Fruit fly (Drosophila melanogaster) whole organism, pupa: ENCODE data around the gene CG9759.

Source experiments
- CG10348 ChIP-seq: fragments of 200-800 bp; sonication (Bioruptor generic); IDR thresholded peaks from 2 replicates; pipeline ENCODE4 v1.3.6; 2022; ENCODE audit warnings: missing biosample characterization, missing genetic modification characterization
- CG12605 ChIP-seq: fragments of 200-800 bp; sonication (Bioruptor generic); IDR thresholded peaks from 2 replicates; pipeline ENCODE4 v1.3.6; 2022; ENCODE audit warnings: missing biosample characterization, missing genetic modification characterization
- CG13204 ChIP-seq: fragments of 200-800 bp; sonication (Bioruptor generic); optimal IDR thresholded peaks from 2 replicates; lab custom pipeline; 2018; ENCODE audit warnings: missing biosample characterization, mild to moderate bottlenecking, missing genetic modification characterization, moderate library complexity
- CG14655 ChIP-seq: fragments of 200-800 bp; sonication (Bioruptor generic); optimal IDR thresholded peaks from 3 replicates; lab custom pipeline; 2017; ENCODE audit warnings: mild to moderate bottlenecking, missing biosample characterization, missing genetic modification reagents, missing genetic modification characterization
- CG15710 ChIP-seq: fragments of 200-800 bp; sonication (Bioruptor generic); optimal IDR thresholded peaks from 2 replicates; lab custom pipeline; 2018; ENCODE audit warnings: missing biosample characterization, mild to moderate bottlenecking, missing genetic modification characterization, moderate library complexity
- CG17806 ChIP-seq: fragments of 200-800 bp; sonication (Bioruptor generic); optimal IDR thresholded peaks from 2 replicates; lab custom pipeline; 2018; ENCODE audit warnings: missing biosample characterization, mild to moderate bottlenecking, missing genetic modification characterization, moderate library complexity
- CG32121 ChIP-seq: fragments of 200-800 bp; sonication (Bioruptor generic); IDR thresholded peaks from 2 replicates; pipeline ENCODE4 v1.3.6; 2022; ENCODE audit warnings: missing biosample characterization, missing genetic modification characterization
- CG34367 ChIP-seq: fragments of 200-800 bp; sonication (Bioruptor generic); optimal IDR thresholded peaks from 2 replicates; lab custom pipeline; 2018; ENCODE audit warnings: missing biosample characterization, mild to moderate bottlenecking, missing genetic modification characterization
- CG4496 ChIP-seq: fragments of 200-800 bp; sonication (Bioruptor generic); IDR thresholded peaks from 3 replicates; pipeline ENCODE4 v1.3.6; 2022; ENCODE audit warnings: missing biosample characterization, missing genetic modification characterization
- CG8159 ChIP-seq: fragments of 200-800 bp; sonication (Bioruptor generic); optimal IDR thresholded peaks from 3 replicates; lab custom pipeline; 2018; ENCODE audit warnings: missing biosample characterization, mild to moderate bottlenecking, missing genetic modification characterization, moderate library complexity
- CG8301 ChIP-seq: fragments of 200-800 bp; sonication (Bioruptor generic); optimal IDR thresholded peaks from 2 replicates; lab custom pipeline; 2018; ENCODE audit warnings: missing biosample characterization, mild to moderate bottlenecking, missing genetic modification characterization
- CG9948 ChIP-seq: fragments of 200-800 bp; sonication (Bioruptor generic); optimal IDR thresholded peaks from 2 replicates; lab custom pipeline; 2018; ENCODE audit warnings: missing biosample characterization, mild to moderate bottlenecking, missing genetic modification characterization, moderate library complexity
- D1 ChIP-seq: fragments of 200-800 bp; sonication (Bioruptor generic); optimal IDR thresholded peaks from 2 replicates; lab custom pipeline; 2018; ENCODE audit warnings: missing biosample characterization, mild to moderate bottlenecking, missing genetic modification characterization, moderate library complexity
- EcR ChIP-seq: fragments of 200-800 bp; sonication (Bioruptor generic); optimal IDR thresholded peaks from 3 replicates; lab custom pipeline; 2019; ENCODE audit warnings: missing biosample characterization, missing genetic modification characterization, mild to moderate bottlenecking, moderate library complexity, missing genetic modification reagents
- Ets98B ChIP-seq: fragments of 200-800 bp; sonication (Bioruptor generic); IDR thresholded peaks from 2 replicates; pipeline ENCODE4 v1.3.6; 2022; ENCODE audit warnings: missing biosample characterization, missing genetic modification characterization
- Pif1A ChIP-seq: fragments of 200-800 bp; sonication (Bioruptor generic); optimal IDR thresholded peaks from 3 replicates; lab custom pipeline; 2016; ENCODE audit warnings: missing biosample characterization, missing genetic modification characterization
- Pif1B ChIP-seq: fragments of 200-800 bp; sonication (Bioruptor generic); optimal IDR thresholded peaks from 3 replicates; lab custom pipeline; 2016; ENCODE audit warnings: missing biosample characterization, missing genetic modification characterization
- Snoo ChIP-seq: fragments of 200-800 bp; sonication (Bioruptor generic); optimal IDR thresholded peaks from 3 replicates; lab custom pipeline; 2017; ENCODE audit warnings: missing biosample characterization, mild to moderate bottlenecking, missing genetic modification characterization, inconsistent platforms
- fd96Ca ChIP-seq: fragments of 200-800 bp; sonication (Bioruptor generic); IDR thresholded peaks from 3 replicates; pipeline ENCODE4 v1.3.6; 2022; ENCODE audit warnings: missing biosample characterization, missing genetic modification characterization
- gl ChIP-seq: fragments of 200-800 bp; sonication (Bioruptor generic); optimal IDR thresholded peaks from 2 replicates; lab custom pipeline; 2018; ENCODE audit warnings: missing biosample characterization, mild to moderate bottlenecking, missing genetic modification characterization
- rn ChIP-seq: fragments of 200-800 bp; sonication (Bioruptor generic); IDR thresholded peaks from 2 replicates; pipeline ENCODE4 v1.3.6; 2022; ENCODE audit warnings: missing biosample characterization, missing genetic modification characterization

CG9759 gene

DNA sequence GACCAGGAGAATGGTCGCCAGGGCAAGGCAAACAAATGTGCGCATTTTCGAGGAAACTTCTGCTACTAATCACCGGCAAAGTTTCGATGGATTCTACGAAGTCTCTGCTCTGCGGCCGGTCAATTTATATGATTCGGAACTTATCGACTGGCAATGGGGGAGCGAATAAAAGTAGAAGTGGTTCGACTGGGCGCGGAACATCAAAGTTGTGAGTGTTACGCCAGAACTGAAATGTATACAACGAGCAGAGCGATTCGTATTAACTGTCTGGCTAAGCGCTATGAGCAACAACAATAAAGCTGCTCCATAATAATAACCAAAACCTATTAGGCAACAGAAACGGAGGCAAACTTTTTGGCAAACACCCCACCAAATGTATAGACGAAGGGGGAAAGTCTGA, 3.3 kb upstream of the CG9759 start, which contains the start of gene CG9757:
TSS of gene CG9757 (minus strand) at position 101 of the 400 bp plus-strand sequence.
- no peak for TF ChIP-seq CG14655
- TF ChIP-seq CG8159 (tag; lab: Kevin White, UChicago): no peak
- no peak for TF ChIP-seq CG32121 (GFP tag; lab: Robert Waterston, UW)
- no peak for TF ChIP-seq rn (GFP tag; lab: Robert Waterston, UW)
- TF ChIP-seq Pif1A (GFP tag; lab: Kevin White, UChicago): no peak
- TF ChIP-seq EcR (GFP tag; lab: Kevin White, UChicago): no peak
- no peak for TF ChIP-seq CG10348 (GFP tag; lab: Robert Waterston, UW)
- no peak for TF ChIP-seq CG13204 (GFP tag; lab: Kevin White, UChicago)
- TF ChIP-seq CG12605: no peak
- TF ChIP-seq D1 (tag; lab: Kevin White, UChicago): no peak
- TF ChIP-seq CG17806: no peak
- no peak for TF ChIP-seq CG4496 (GFP tag; lab: Robert Waterston, UW)
- no peak for TF ChIP-seq CG9948 (tag; lab: Kevin White, UChicago)
- no peak for TF ChIP-seq fd96Ca (GFP tag; lab: Robert Waterston, UW)
- no peak for TF ChIP-seq CG34367 (tag; lab: Kevin White, UChicago)
- no peak for TF ChIP-seq CG15710 (tag; lab: Kevin White, UChicago)
- no peak for TF ChIP-seq Pif1B (GFP tag; lab: Kevin White, UChicago)
- TF ChIP-seq Snoo (tag; lab: Kevin White, UChicago): no peak
- no peak for TF ChIP-seq gl
- no peak for TF ChIP-seq CG8301

dm6 chr3R:13600539-13600938, 8.5 kb downstream of the CG9759 start:
- no peak for TF ChIP-seq CG34367 (tag; lab: Kevin White, UChicago)
- 0 out of 3 replicates have a peak, but pooled peaks have one; percentile 28 for TF ChIP-seq CG4496 (GFP tag; lab: Robert Waterston, UW)
- TF ChIP-seq, all 21 proteins: peak for 1

- TF ChIP-seq CG10348 (GFP tag; lab: Robert Waterston, UW): no peak
- no peak for TF ChIP-seq Ets98B (GFP tag; lab: Robert Waterston, UW)
- no peak for TF ChIP-seq gl
- TF ChIP-seq D1 (tag; lab: Kevin White, UChicago): no peak
- TF ChIP-seq Pif1B (GFP tag; lab: Kevin White, UChicago): no peak
- TF ChIP-seq CG32121 (GFP tag; lab: Robert Waterston, UW): no peak
- no peak for TF ChIP-seq rn (GFP tag; lab: Robert Waterston, UW)
- TF ChIP-seq, all 21 proteins: peak for 0
Observed at dm6 chr3R:13596409-13596808, 12.6 kb downstream of the CG9759 start.

DNA sequence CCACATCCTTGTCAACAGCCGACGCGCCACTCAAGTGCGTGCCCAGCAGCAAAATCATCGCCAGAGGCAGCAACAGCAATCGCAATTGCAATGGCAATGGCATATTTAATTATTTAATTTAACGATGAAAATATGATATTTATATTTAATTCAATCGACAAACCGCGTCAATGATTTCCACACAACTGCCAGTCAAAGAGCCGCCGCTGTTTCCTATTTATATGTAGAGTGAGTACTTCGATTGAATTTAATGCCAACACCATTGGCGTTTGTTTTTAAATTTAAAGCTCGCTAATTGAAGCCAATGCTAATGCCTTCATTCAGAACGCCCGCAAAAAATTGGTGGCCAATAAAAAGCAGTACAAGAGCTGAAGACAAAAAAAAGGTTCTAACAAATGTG, 16.5 kb downstream of the CG9759 start, which contains the start of gene CG14369:
TSS of gene CG14369 (minus strand) at position 101 of the 400 bp plus-strand sequence.
- TF ChIP-seq Pif1B (GFP tag; lab: Kevin White, UChicago) (no peak), CG32121 (GFP tag; lab: Robert Waterston, UW) (no peak), CG34367 (tag; lab: Kevin White, UChicago) (no peak), gl (no peak), CG9948 (tag; lab: Kevin White, UChicago) (no peak), CG10348 (GFP tag; lab: Robert Waterston, UW) (no peak), fd96Ca (GFP tag; lab: Robert Waterston, UW) (no peak), Pif1A (GFP tag; lab: Kevin White, UChicago) (no peak), CG12605 (no peak), CG13204 (GFP tag; lab: Kevin White, UChicago) (no peak), CG4496 (GFP tag; lab: Robert Waterston, UW) (no peak), CG8159 (tag; lab: Kevin White, UChicago) (no peak), CG14655 (no peak), Snoo (tag; lab: Kevin White, UChicago) (no peak), CG17806 (no peak), Ets98B (GFP tag; lab: Robert Waterston, UW) (no peak), CG8301 (no peak)

dm6 chr3R:13587697-13588096, 21.3 kb downstream of the CG9759 start, which contains the start of gene CG14370:
CG14370 (plus strand) TSS chr3R:13587997.
- TF ChIP-seq CG14655: no peak
- TF ChIP-seq CG8159 (tag; lab: Kevin White, UChicago): no peak
- TF ChIP-seq gl: no peak
- TF ChIP-seq D1 (tag; lab: Kevin White, UChicago): no peak
- no peak for TF ChIP-seq CG12605
- TF ChIP-seq CG17806: no peak
- no peak for TF ChIP-seq Pif1B (GFP tag; lab: Kevin White, UChicago)
- TF ChIP-seq CG9948 (tag; lab: Kevin White, UChicago): no peak
- no peak for TF ChIP-seq CG4496 (GFP tag; lab: Robert Waterston, UW)
- no peak for TF ChIP-seq CG32121 (GFP tag; lab: Robert Waterston, UW)
- no peak for TF ChIP-seq CG8301
- TF ChIP-seq CG10348 (GFP tag; lab: Robert Waterston, UW): no peak
- no peak for TF ChIP-seq CG15710 (tag; lab: Kevin White, UChicago)
